Fruit fly (Drosophila melanogaster): Measurements from ENCODE around the gene CG11068.

The CG11068 gene

DNA sequence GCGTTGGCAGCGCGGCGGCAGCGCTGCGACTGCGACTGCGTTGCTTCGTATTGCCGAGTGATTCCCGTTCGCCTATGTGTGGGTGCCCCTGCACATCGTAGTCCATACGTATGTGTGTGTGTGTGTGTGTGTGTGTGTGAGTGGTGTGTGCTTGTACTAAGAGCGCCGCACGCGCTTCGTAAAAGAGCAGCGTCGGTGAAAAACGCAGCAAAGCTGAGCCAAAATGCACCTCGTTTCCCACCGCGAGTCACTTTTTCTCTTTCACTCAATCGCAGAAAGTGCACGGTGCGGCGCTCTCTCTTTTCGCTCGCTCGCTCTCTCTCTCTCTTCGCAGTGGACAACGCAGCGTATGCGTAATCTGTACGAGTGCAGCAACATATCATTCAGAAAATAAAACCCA, 31.5 kb downstream of the CG11068 start (continued):
- TF ChIP-seq CG11294 (GFP tag; IDR thresholded peaks at IDR 0.05) (peak; percentile 42; the same call in 1 of the 2 replicates), Eip93F (GFP tag; optimal IDR thresholded peaks at IDR 0.05) (no peak), CG7368 (GFP tag; optimal IDR thresholded peaks at IDR 0.05) (peak; percentile 6), lz (GFP tag; optimal IDR thresholded peaks at IDR 0.05) (no peak), CG8632 (GFP tag; optimal IDR thresholded peaks at IDR 0.05) (no peak), cyc (GFP tag; optimal IDR thresholded peaks at IDR 0.05) (no peak), acj6 (GFP tag; optimal IDR thresholded peaks at IDR 0.05) (no peak), CG1621 (tag; optimal IDR thresholded peaks at IDR 0.05) (peak; percentile 55), topi (GFP tag; optimal IDR thresholded peaks at IDR 0.05) (no peak), CG10669 (GFP tag; optimal IDR thresholded peaks at IDR 0.05) (peak; percentile 40), CG3919 (GFP tag; optimal IDR thresholded peaks at IDR 0.05) (peak; percentile 31), CG3032 (tag; optimal IDR thresholded peaks at IDR 0.05) (peak; percentile 30), fd85E (GFP tag; optimal IDR thresholded peaks at IDR 0.05) (no peak), Hr39 (GFP tag; optimal IDR thresholded peaks at IDR 0.05) (no peak), Hr38 (GFP tag; optimal IDR thresholded peaks at IDR 0.05) (no peak), OdsH (GFP tag; optimal IDR thresholded peaks at IDR 0.05) (no peak), CG6792 (GFP tag; optimal IDR thresholded peaks at IDR 0.05) (peak; percentile 3), CG34406 (GFP tag; optimal IDR thresholded peaks at IDR 0.05) (no peak), CG8319 (GFP tag; optimal IDR thresholded peaks at IDR 0.05) (no peak), esn (GFP tag; optimal IDR thresholded peaks at IDR 0.05) (no peak), CG32006 (GFP tag; optimal IDR thresholded peaks at IDR 0.05) (peak; percentile 6), Hr4 (GFP tag; optimal IDR thresholded peaks at IDR 0.05) (no peak), ss (GFP tag; optimal IDR thresholded peaks at IDR 0.05) (peak; percentile 77 to 81), Gug (GFP tag; IDR thresholded peaks at IDR 0.05) (no peak), Sox14 (GFP tag; optimal IDR thresholded peaks at IDR 0.05) (no peak), CG16779 (tag; optimal IDR thresholded peaks at IDR 0.05) (peak; percentile 58), fkh (GFP tag; optimal IDR thresholded peaks at IDR 0.05) (no peak)

DNA sequence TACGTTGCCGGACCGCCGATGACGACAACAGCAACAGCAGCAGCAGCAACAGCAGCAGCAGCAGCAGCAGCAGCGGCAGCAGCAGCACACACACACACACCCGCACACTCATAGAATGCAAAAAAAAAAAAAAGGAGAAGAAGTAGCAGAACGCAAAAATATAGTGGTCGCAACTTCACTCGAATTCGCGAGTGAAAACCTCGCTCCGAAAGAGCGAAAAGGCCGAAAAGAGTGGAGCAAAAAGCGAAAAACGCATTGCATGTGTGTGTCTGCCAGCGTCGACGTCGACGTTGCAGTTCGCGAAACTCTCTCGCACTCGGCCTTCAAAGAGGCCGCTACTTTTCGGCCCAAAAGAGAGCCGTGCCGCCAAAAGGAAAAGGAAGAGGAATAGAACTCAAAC, 33.8 kb downstream of the CG11068 start:
- TF ChIP-seq Eip75B (GFP tag; optimal IDR thresholded peaks at IDR 0.05) (peak; percentile 37), Hr38 (GFP tag; optimal IDR thresholded peaks at IDR 0.05) (no peak), CG34406 (GFP tag; optimal IDR thresholded peaks at IDR 0.05) (peak; percentile 61), CG3919 (GFP tag; optimal IDR thresholded peaks at IDR 0.05) (peak; percentile 68), CG11902 (GFP tag; optimal IDR thresholded peaks at IDR 0.05) (no peak), spab (GFP tag; optimal IDR thresholded peaks at IDR 0.05) (peak; percentile 75), Met (GFP tag; optimal IDR thresholded peaks at IDR 0.05) (peak; percentile 56), Gug (GFP tag; IDR thresholded peaks at IDR 0.05) (peak; percentile 43; the same call in 1 of the 2 replicates), esn (GFP tag; optimal IDR thresholded peaks at IDR 0.05) (peak; percentile 16), cyc (GFP tag; optimal IDR thresholded peaks at IDR 0.05) (no peak), acj6 (GFP tag; optimal IDR thresholded peaks at IDR 0.05) (no peak), vri (GFP tag; optimal IDR thresholded peaks at IDR 0.05) (peak; percentile 42), CG32006 (GFP tag; optimal IDR thresholded peaks at IDR 0.05) (peak; percentile 20), Smox (GFP tag; optimal IDR thresholded peaks at IDR 0.05) (no peak), Ets21C (GFP tag; optimal IDR thresholded peaks at IDR 0.05) (no peak), CG31627 (GFP tag; optimal IDR thresholded peaks at IDR 0.05) (no peak), eg (GFP tag; IDR thresholded peaks at IDR 0.05) (peak; percentile 92), CG15336 (GFP tag; IDR thresholded peaks at IDR 0.05) (peak; percentile 84), dac (GFP tag; optimal IDR thresholded peaks at IDR 0.05) (peak; percentile 57), CG4318 (GFP tag; optimal IDR thresholded peaks at IDR 0.05) (no peak), dsx (GFP tag; optimal IDR thresholded peaks at IDR 0.05; ENCODE audit: poor library complexity, severe bottlenecking) (peak; percentile 59), CG7368 (GFP tag; optimal IDR thresholded peaks at IDR 0.05) (peak; percentile 44), Eip78C (GFP tag) (peak; percentile 81), fd85E (GFP tag; optimal IDR thresholded peaks at IDR 0.05) (no peak), topi (GFP tag; optimal IDR thresholded peaks at IDR 0.05) (peak; percentile 52), CG9139 (GFP tag; optimal IDR thresholded peaks at IDR 0.05) (peak; percentile 83), svp (GFP tag) (no peak), CG6854 (GFP tag; optimal IDR thresholded peaks at IDR 0.05) (peak; percentile 81), lz (GFP tag; optimal IDR thresholded peaks at IDR 0.05) (no peak), ss (GFP tag; optimal IDR thresholded peaks at IDR 0.05) (peak; percentile 87 to 90), CG10631 (GFP tag; optimal IDR thresholded peaks at IDR 0.05) (no peak), CG10669 (GFP tag; optimal IDR thresholded peaks at IDR 0.05) (peak; percentile 62), Blimp-1 (GFP tag; optimal IDR thresholded peaks at IDR 0.05) (peak; percentile 4), net (GFP tag; optimal IDR thresholded peaks at IDR 0.05) (peak; percentile 71), CG11762 (GFP tag; optimal IDR thresholded peaks at IDR 0.05; ENCODE audit: insufficient read depth) (no peak), Lpt (GFP tag; optimal IDR thresholded peaks at IDR 0.05) (peak; percentile 24)
